Worm (Caenorhabditis elegans) whole organism, young adult: ENCODE results near the gene F49E12.12.

Source experiments
- B0035.1 ChIP-seq: sonication (generic microtip); optimal IDR thresholded peaks from 2 replicates; lab custom pipeline; 2016; ENCODE audit warnings: missing genetic modification characterization, mild to moderate bottlenecking, missing compliant biosample characterization, missing genotype, missing genetic modification reagents
- D2030.7 ChIP-seq: fragments of 200-800 bp; sonication (Bioruptor generic); IDR thresholded peaks from 2 replicates; pipeline ENCODE4 v1.3.6; 2022; ENCODE audit warnings: missing genetic modification reagents, missing genetic modification characterization, missing compliant biosample characterization
- F23B12.7 ChIP-seq: sonication (generic microtip); optimal IDR thresholded peaks from 2 replicates; lab custom pipeline; 2017; ENCODE audit warnings: missing genetic modification characterization, mild to moderate bottlenecking, missing compliant biosample characterization, antibody characterized with exemption, moderate library complexity; ENCODE audit not compliant: insufficient read depth
- F57A8.1 ChIP-seq: fragments of 200-800 bp; sonication (Bioruptor generic); optimal IDR thresholded peaks from 2 replicates; lab custom pipeline; 2018; ENCODE audit warnings: mild to moderate bottlenecking, missing genetic modification characterization, moderate library complexity, missing compliant biosample characterization
- T26A5.8 ChIP-seq: sonication (generic microtip); optimal IDR thresholded peaks from 2 replicates; lab custom pipeline; 2016; ENCODE audit warnings: missing genetic modification characterization, missing compliant biosample characterization
- Y53G8AR.9 ChIP-seq: fragments of 200-800 bp; sonication (Bioruptor generic); conservative IDR thresholded peaks from 2 replicates; pipeline ENCODE4 v1.3.6; 2022; ENCODE audit warnings: missing genetic modification reagents, missing genetic modification characterization, missing compliant biosample characterization
- Y56A3A.18 ChIP-seq: fragments of 200-800 bp; sonication (Bioruptor generic); IDR thresholded peaks from 2 replicates; pipeline ENCODE4 v1.3.6; 2022; ENCODE audit warnings: missing genetic modification reagents, missing genetic modification characterization, missing compliant biosample characterization
- atf-7 ChIP-seq: sonication (generic microtip); optimal IDR thresholded peaks from 2 replicates; lab custom pipeline; 2017; ENCODE audit warnings: mild to moderate bottlenecking, missing genetic modification characterization, missing compliant biosample characterization
- bed-1 ChIP-seq: fragments of 200-800 bp; sonication (Bioruptor generic); IDR thresholded peaks from 2 replicates; pipeline ENCODE4 v1.3.6; 2022; ENCODE audit warnings: missing genetic modification reagents, missing genetic modification characterization, missing compliant biosample characterization
- ceh-40 ChIP-seq: fragments of 200-800 bp; sonication (Bioruptor generic); IDR thresholded peaks from 2 replicates; pipeline ENCODE4 v1.3.6; 2022; ENCODE audit warnings: missing genetic modification characterization, missing compliant biosample characterization
- dox-1 ChIP-seq: fragments of 200-800 bp; sonication (Bioruptor generic); IDR thresholded peaks from 2 replicates; pipeline ENCODE4 v1.3.6; 2022; ENCODE audit warnings: missing genetic modification reagents, missing genetic modification characterization, missing compliant biosample characterization
- dpff-1 ChIP-seq: sonication (generic microtip); optimal IDR thresholded peaks from 2 replicates; lab custom pipeline; 2017; ENCODE audit warnings: mild to moderate bottlenecking, missing genetic modification characterization, missing compliant biosample characterization
- dpl-1 ChIP-seq: fragments of 150-350 bp; optimal IDR thresholded peaks from 2 replicates; lab custom pipeline; 2014; ENCODE audit warnings: missing biosample characterization, missing genetic modification reagents, missing genetic modification characterization
- egl-18 ChIP-seq: fragments of 200-800 bp; sonication (Bioruptor generic); IDR thresholded peaks from 2 replicates; pipeline ENCODE4 v1.3.6; 2022; ENCODE audit warnings: missing genetic modification reagents, missing genetic modification characterization, missing compliant biosample characterization
- ekl-4 ChIP-seq: fragments of 200-800 bp; sonication (Bioruptor generic); IDR thresholded peaks from 2 replicates; pipeline ENCODE4 v1.3.6; 2022; ENCODE audit warnings: missing genetic modification reagents, missing genetic modification characterization, missing compliant biosample characterization
- ets-4 ChIP-seq: fragments of 200-800 bp; sonication (Bioruptor generic); optimal IDR thresholded peaks from 2 replicates; lab custom pipeline; 2018; ENCODE audit warnings: mild to moderate bottlenecking, missing genetic modification characterization, missing compliant biosample characterization
- fkh-3 ChIP-seq: sonication (generic microtip); optimal IDR thresholded peaks from 2 replicates; lab custom pipeline; 2016; ENCODE audit warnings: mild to moderate bottlenecking, missing genetic modification characterization, missing compliant biosample characterization
- hlh-12 ChIP-seq: sonication (generic microtip); optimal IDR thresholded peaks from 2 replicates; lab custom pipeline; 2016; ENCODE audit warnings: missing genetic modification characterization, missing compliant biosample characterization
- lag-1 ChIP-seq: fragments of 200-800 bp; sonication (Bioruptor generic); IDR thresholded peaks from 2 replicates; pipeline ENCODE4 v1.3.6; 2022; ENCODE audit warnings: missing genetic modification reagents, missing genetic modification characterization, missing compliant biosample characterization
- lin-40 ChIP-seq: sonication (generic microtip); optimal IDR thresholded peaks from 2 replicates; lab custom pipeline; 2016; ENCODE audit warnings: missing genetic modification characterization, mild to moderate bottlenecking, missing compliant biosample characterization, missing genotype, missing genetic modification reagents
- madf-3 ChIP-seq: fragments of 200-800 bp; sonication (Bioruptor generic); IDR thresholded peaks from 2 replicates; pipeline ENCODE4 v1.3.6; 2022; ENCODE audit warnings: missing genetic modification reagents, missing genetic modification characterization, missing compliant biosample characterization
- madf-8 ChIP-seq: fragments of 200-800 bp; sonication (Bioruptor generic); conservative IDR thresholded peaks from 2 replicates; pipeline ENCODE4 v1.3.6; 2022; ENCODE audit warnings: missing genetic modification reagents, missing genetic modification characterization, missing compliant biosample characterization
- nhr-80 ChIP-seq: sonication (generic microtip); optimal IDR thresholded peaks from 2 replicates; lab custom pipeline; 2016; ENCODE audit warnings: missing genetic modification characterization, missing compliant biosample characterization
- pha-4 ChIP-seq: fragments of 150-350 bp; sonication (generic microtip); optimal IDR thresholded peaks from 2 replicates; lab custom pipeline; 2014; ENCODE audit warnings: missing biosample characterization, missing genetic modification reagents, missing genetic modification characterization
- sptf-2 ChIP-seq: fragments of 200-800 bp; sonication (Bioruptor generic); optimal IDR thresholded peaks from 2 replicates; lab custom pipeline; 2018; ENCODE audit warnings: mild to moderate bottlenecking, missing genetic modification characterization, missing compliant biosample characterization
- tbp1 ChIP-seq: fragments of 200-800 bp; sonication (Bioruptor generic); optimal IDR thresholded peaks from 2 replicates; lab custom pipeline; 2018; ENCODE audit warnings: mild to moderate bottlenecking, missing genetic modification characterization, missing compliant biosample characterization
- tlf-1 ChIP-seq: fragments of 200-800 bp; sonication (Bioruptor generic); optimal IDR thresholded peaks from 2 replicates; lab custom pipeline; 2018; ENCODE audit warnings: mild to moderate bottlenecking, missing genetic modification characterization, missing compliant biosample characterization
- unc-62 ChIP-seq: fragments of 150-350 bp; optimal IDR thresholded peaks from 2 replicates; lab custom pipeline; 2014; ENCODE audit warnings: missing biosample characterization, missing genetic modification reagents, missing genetic modification characterization
- xnd-1 ChIP-seq: sonication (generic microtip); optimal IDR thresholded peaks from 2 replicates; lab custom pipeline; 2016; ENCODE audit warnings: missing genotype, missing genetic modification reagents, missing genetic modification characterization, missing compliant biosample characterization
- zfh-2 ChIP-seq: fragments of 200-800 bp; sonication (Bioruptor generic); conservative IDR thresholded peaks from 2 replicates; pipeline ENCODE4 v1.3.6; 2022; ENCODE audit warnings: missing genetic modification reagents, missing genetic modification characterization, missing compliant biosample characterization
- ztf-22 ChIP-seq: fragments of 200-800 bp; sonication (Bioruptor generic); optimal IDR thresholded peaks from 2 replicates; lab custom pipeline; 2018; ENCODE audit warnings: mild to moderate bottlenecking, missing genetic modification characterization, moderate library complexity, missing compliant biosample characterization
- ztf-25 ChIP-seq: fragments of 200-800 bp; sonication (Bioruptor generic); IDR thresholded peaks from 2 replicates; pipeline ENCODE4 v1.3.6; 2022; ENCODE audit warnings: missing genetic modification reagents, missing genetic modification characterization, missing compliant biosample characterization

F49E12.12 gene

DNA sequence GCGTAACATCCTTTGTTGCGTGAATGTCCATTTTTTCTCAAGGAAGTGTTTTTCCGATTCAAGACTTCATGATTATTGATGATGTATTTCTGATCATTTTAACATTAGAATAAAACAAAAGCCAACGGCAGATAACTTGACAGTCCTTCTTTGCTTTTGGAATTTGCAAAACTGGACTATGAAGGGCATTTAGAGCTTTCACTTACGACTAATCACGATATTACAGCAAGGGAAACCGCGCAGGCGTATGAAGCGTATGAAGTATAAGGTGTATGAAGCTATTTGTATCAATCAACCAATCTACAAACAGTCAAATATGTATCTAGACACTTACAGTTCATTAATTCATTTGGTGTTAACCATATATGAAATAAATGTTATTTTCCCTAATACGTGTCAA is 3.6 kb upstream of the F49E12.12 start:
- TF ChIP-seq bed-1 (GFP tag; lab: Robert Waterston, UW) (no peak), hlh-12 (tag; lab: Kevin White, UChicago) (no peak), ztf-25 (GFP tag; lab: Robert Waterston, UW) (no peak), dpff-1 (tag; lab: Kevin White, UChicago) (no peak), fkh-3 (tag; lab: Kevin White, UChicago) (no peak), dpl-1 (GFP tag; lab: Kevin White, UChicago) (no peak)

DNA sequence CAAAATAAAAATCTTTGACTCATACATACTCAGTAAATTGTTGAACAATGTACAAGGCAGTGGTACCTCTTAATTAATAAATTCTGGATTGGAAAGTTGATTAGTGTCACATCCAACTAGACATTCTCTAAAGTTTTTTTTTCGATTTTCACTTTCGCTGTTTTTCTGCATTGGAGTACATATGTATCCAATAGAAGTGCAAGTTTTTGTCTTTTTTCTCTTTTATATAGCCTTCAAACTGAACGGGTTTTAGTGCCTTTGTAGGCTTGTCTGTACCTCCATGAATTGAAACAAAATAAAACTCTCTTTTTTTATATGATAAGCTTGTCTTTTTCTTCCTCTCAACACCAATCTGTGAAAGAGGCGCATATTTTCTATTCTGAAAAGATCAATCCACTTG is 1.1 kb upstream of the F49E12.12 start:
- TF ChIP-seq madf-3 (GFP tag; lab: Robert Waterston, UW) = no peak
- TF ChIP-seq Y53G8AR.9 (GFP tag; lab: Robert Waterston, UW) = no peak
- no peak for TF ChIP-seq tbp1 (GFP tag; lab: Kevin White, UChicago)
- TF ChIP-seq lag-1 (GFP tag; lab: Robert Waterston, UW) = no peak
- TF ChIP-seq lin-40 (tag; lab: Kevin White, UChicago) = no peak
- TF ChIP-seq sptf-2 (GFP tag; lab: Kevin White, UChicago) = no peak
- TF ChIP-seq dpl-1 (GFP tag; lab: Kevin White, UChicago) = no peak
- no peak for TF ChIP-seq ets-4
- TF ChIP-seq, all 124 proteins: peak for 0

DNA sequence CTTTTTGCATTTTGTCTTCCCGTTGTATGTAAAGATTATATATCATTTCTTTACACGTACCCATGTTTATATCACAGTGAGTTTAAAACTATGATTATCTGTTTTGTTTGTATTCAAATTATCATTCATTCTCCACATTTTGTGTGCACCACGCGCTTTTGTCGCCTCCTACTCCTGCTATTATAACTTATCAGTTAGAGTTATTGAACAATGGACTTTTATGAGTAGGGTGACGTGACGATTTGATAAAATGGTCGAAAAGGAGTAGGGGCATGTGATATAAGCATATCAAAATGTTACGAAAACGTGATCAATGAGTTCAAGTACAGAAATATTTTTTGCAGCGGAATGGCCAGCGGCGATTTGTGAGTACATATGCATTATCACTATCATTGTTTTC is 1.6 kb downstream of the F49E12.12 start:
- no peak for TF ChIP-seq madf-8 (GFP tag; lab: Robert Waterston, UW)
- peak; percentile 34 for TF ChIP-seq ztf-22 (GFP tag; lab: Kevin White, UChicago)
- TF ChIP-seq atf-7 (tag; lab: Kevin White, UChicago) = peak; percentile 78
- TF ChIP-seq dox-1 (GFP tag; lab: Robert Waterston, UW) = no peak
- TF ChIP-seq egl-18 = no peak
- TF ChIP-seq pha-4 (tag; lab: Kevin White, UChicago) = peak; percentile 83
- peak; percentile 57 for TF ChIP-seq unc-62 (GFP tag; lab: Kevin White, UChicago)
- TF ChIP-seq nhr-80 (tag; lab: Kevin White, UChicago) = peak; percentile 89
- TF ChIP-seq, all 124 proteins: peak for 5

DNA sequence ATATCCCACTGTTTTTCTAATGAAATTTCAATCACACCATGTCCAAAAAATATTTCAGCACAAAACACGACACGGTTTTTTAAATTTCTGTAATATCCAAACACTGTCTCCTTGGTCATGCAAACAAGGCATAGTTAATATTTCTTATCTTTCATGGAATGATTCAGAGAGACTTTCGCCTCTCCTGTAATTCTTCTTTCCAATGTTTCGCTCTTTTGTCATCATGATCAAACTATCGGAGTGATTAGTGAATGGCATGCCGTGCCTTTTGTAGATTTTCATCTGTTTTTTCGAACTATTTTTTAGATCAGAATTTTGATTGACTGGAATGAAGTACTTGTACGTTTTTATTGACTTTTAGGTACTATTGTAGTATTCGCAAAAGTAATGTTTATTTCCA is 3.0 kb downstream of the F49E12.12 start:
- TF ChIP-seq ceh-40 (GFP tag; lab: Robert Waterston, UW) = no peak
- TF ChIP-seq B0035.1 (tag; lab: Kevin White, UChicago) = no peak
- no peak for TF ChIP-seq tbp1 (GFP tag; lab: Kevin White, UChicago)
- no peak for TF ChIP-seq xnd-1 (tag; lab: Kevin White, UChicago)
- no peak for TF ChIP-seq F23B12.7 (tag; lab: Kevin White, UChicago)
- TF ChIP-seq dox-1 (GFP tag; lab: Robert Waterston, UW) = no peak
- TF ChIP-seq tlf-1 = no peak
- TF ChIP-seq Y56A3A.18 = no peak
- no peak for TF ChIP-seq T26A5.8 (tag; lab: Kevin White, UChicago)
- no peak for TF ChIP-seq D2030.7
- TF ChIP-seq F57A8.1 (GFP tag; lab: Kevin White, UChicago) = no peak
- TF ChIP-seq nhr-80 (tag; lab: Kevin White, UChicago) = peak; percentile 93
- TF ChIP-seq zfh-2 (GFP tag; lab: Robert Waterston, UW) = no peak
- TF ChIP-seq atf-7 (tag; lab: Kevin White, UChicago) = peak; percentile 9

DNA sequence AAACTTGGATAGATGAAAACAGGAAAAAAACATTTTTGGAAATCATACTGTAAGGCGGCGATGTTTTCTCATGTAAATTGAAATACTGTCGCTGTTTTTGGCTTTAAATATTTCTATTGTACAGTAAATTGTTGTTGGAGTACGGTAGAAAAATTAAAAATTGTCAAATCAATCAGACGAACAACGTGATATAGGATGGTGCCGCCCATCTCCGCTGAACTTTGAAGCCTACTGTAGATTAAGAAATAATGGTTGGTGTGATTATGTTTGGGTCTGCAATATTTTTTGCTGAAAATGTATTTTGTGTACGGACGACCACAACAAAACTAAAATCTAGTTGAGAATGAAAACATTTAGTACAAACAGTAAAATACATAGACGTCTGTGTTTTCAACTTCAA is 4.3 kb downstream of the F49E12.12 start:
- TF ChIP-seq nhr-80 (tag; lab: Kevin White, UChicago) (peak; percentile 6), ekl-4 (GFP tag; lab: Robert Waterston, UW) (no peak)
